Worm (Caenorhabditis elegans) whole organism, L2 larva: ENCODE measurements around the gene fbxb-58.

Source experiments
- lin-13 ChIP-seq: fragments of 150-350 bp; optimal IDR thresholded peaks from 2 replicates; lab custom pipeline; 2014; ENCODE audit warnings: missing biosample characterization, missing genetic modification reagents, missing genetic modification characterization
- mdl-1 ChIP-seq, 2 experiments: fragments of 150-350 bp in 1 of 2; sonication (generic microtip) in 1 of 2; optimal IDR thresholded peaks; 2 replicates each; lab custom pipeline; 2017; ENCODE audit warnings: missing biosample characterization in 2 of 2, missing genetic modification characterization in 2 of 2
- nhr-10 ChIP-seq: sonication (generic microtip); optimal IDR thresholded peaks from 2 replicates; lab custom pipeline; 2017; ENCODE audit warnings: missing biosample characterization, missing genetic modification characterization
- nhr-237 ChIP-seq: fragments of 150-350 bp; optimal IDR thresholded peaks from 2 replicates; lab custom pipeline; 2014; ENCODE audit warnings: missing biosample characterization, missing genetic modification characterization
- unc-62 ChIP-seq: fragments of 150-350 bp; optimal IDR thresholded peaks from 2 replicates; lab custom pipeline; 2014; ENCODE audit warnings: missing biosample characterization, missing genetic modification reagents, missing genetic modification characterization

DNA sequence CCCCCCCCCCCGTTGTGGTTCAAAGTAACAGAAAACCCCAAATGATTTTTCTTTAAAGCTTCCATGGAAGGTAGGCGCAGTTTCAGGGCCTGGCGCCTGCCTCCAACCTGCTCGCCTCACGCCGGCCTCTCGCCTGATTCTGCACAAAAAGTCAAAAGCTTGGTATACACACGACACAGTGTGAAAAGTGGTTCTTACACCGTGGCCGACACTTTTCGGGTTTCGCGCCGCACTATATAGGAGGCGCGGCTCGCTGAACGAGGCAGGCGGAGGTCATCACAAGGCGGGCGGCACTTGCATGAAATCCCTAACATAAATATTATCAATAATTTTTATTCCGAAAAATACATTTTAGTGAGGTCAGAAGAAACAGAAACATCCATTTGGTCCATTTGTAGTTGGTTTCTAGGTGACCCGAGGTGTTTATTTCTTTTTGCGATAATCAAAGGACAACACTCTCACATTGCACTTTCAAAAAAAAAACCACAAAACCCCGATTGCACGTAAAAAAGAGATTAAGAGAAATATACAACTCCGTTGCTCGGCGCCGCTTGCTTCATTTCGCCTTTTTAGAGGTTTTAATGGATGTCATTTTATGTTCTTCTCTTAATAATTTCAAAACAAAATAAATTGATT lies 3.1 kb downstream of the fbxb-58 start, which contains the start of gene ZK380.2:
- TF ChIP-seq nhr-237 (tag; lab: Kevin White, UChicago), result no peak
- TF ChIP-seq lin-13 (GFP tag; lab: Kevin White, UChicago), result no peak
- TF ChIP-seq mdl-1 (tag; optimal IDR thresholded peaks at IDR 0.05; lab: Kevin White, UChicago), result no peak
- no peak for TF ChIP-seq nhr-10
- TF ChIP-seq unc-62 (GFP tag; lab: Kevin White, UChicago), result no peak
